Fruit fly (Drosophila melanogaster) whole organism, prepupa: ENCODE results near the gene CG42819.

Experiments
- CG10631 ChIP-seq: fragments of 200-800 bp; sonication (Bioruptor generic); optimal IDR thresholded peaks from 2 replicates; lab custom pipeline; 2016; ENCODE audit warnings: missing biosample characterization, missing genetic modification characterization
- CG10669 ChIP-seq: fragments of 200-800 bp; sonication (Bioruptor generic); optimal IDR thresholded peaks from 3 replicates; lab custom pipeline; 2018; ENCODE audit warnings: missing biosample characterization, mild to moderate bottlenecking, missing genetic modification characterization, moderate library complexity
- CG11294 ChIP-seq: fragments of 200-800 bp; sonication (Bioruptor generic); IDR thresholded peaks from 2 replicates; pipeline ENCODE4 v1.3.6; 2022; ENCODE audit warnings: missing biosample characterization, missing genetic modification characterization
- CG11762 ChIP-seq: fragments of 200-800 bp; sonication (Bioruptor generic); optimal IDR thresholded peaks from 3 replicates; lab custom pipeline; 2016; ENCODE audit warnings: missing biosample characterization, missing genetic modification characterization; ENCODE audit not compliant: insufficient read depth
- CG11902 ChIP-seq: fragments of 200-800 bp; sonication (Bioruptor generic); optimal IDR thresholded peaks from 3 replicates; lab custom pipeline; 2016; ENCODE audit warnings: missing biosample characterization, missing genetic modification characterization
- CG1621 ChIP-seq: fragments of 200-800 bp; sonication (Bioruptor generic); optimal IDR thresholded peaks from 3 replicates; lab custom pipeline; 2018; ENCODE audit warnings: missing biosample characterization, mild to moderate bottlenecking, missing genetic modification characterization
- CG16779 ChIP-seq: fragments of 200-800 bp; sonication (Bioruptor generic); optimal IDR thresholded peaks from 3 replicates; lab custom pipeline; 2017; ENCODE audit warnings: missing biosample characterization, mild to moderate bottlenecking, missing genetic modification characterization
- CG3032 ChIP-seq: fragments of 200-800 bp; optimal IDR thresholded peaks from 2 replicates; lab custom pipeline; 2019; ENCODE audit warnings: missing biosample characterization, mild to moderate bottlenecking, missing genetic modification characterization, moderate library complexity
- CG31627 ChIP-seq: fragments of 200-800 bp; sonication (Bioruptor generic); optimal IDR thresholded peaks from 3 replicates; lab custom pipeline; 2016; ENCODE audit warnings: missing biosample characterization, missing genetic modification characterization
- CG32006 ChIP-seq: fragments of 200-800 bp; sonication (Bioruptor generic); optimal IDR thresholded peaks from 3 replicates; lab custom pipeline; 2017; ENCODE audit warnings: missing biosample characterization, mild to moderate bottlenecking, missing genetic modification characterization
- CG34406 ChIP-seq: fragments of 200-800 bp; sonication (Bioruptor generic); optimal IDR thresholded peaks from 3 replicates; lab custom pipeline; 2016; ENCODE audit warnings: missing biosample characterization, missing genetic modification characterization
- CG4318 ChIP-seq: fragments of 200-800 bp; sonication (Bioruptor generic); optimal IDR thresholded peaks from 3 replicates; lab custom pipeline; 2017; ENCODE audit warnings: missing biosample characterization, mild to moderate bottlenecking, missing genetic modification characterization
- CG6276 ChIP-seq: fragments of 200-800 bp; sonication (Bioruptor generic); optimal IDR thresholded peaks from 2 replicates; lab custom pipeline; 2017; ENCODE audit warnings: missing biosample characterization, mild to moderate bottlenecking, missing genetic modification characterization
- CG6792 ChIP-seq: fragments of 200-800 bp; sonication (Bioruptor generic); optimal IDR thresholded peaks from 3 replicates; lab custom pipeline; 2016; ENCODE audit warnings: missing biosample characterization, missing genetic modification characterization
- CG6808 ChIP-seq: fragments of 200-800 bp; sonication (Bioruptor generic); optimal IDR thresholded peaks from 3 replicates; lab custom pipeline; 2017; ENCODE audit warnings: missing biosample characterization, missing genetic modification characterization, mild to moderate bottlenecking, moderate library complexity, missing genetic modification reagents
- CG6854 ChIP-seq: fragments of 200-800 bp; sonication (Bioruptor generic); optimal IDR thresholded peaks from 2 replicates; lab custom pipeline; 2017; ENCODE audit warnings: missing biosample characterization, mild to moderate bottlenecking, missing genetic modification characterization
- CG7368 ChIP-seq: fragments of 200-800 bp; sonication (Bioruptor generic); optimal IDR thresholded peaks from 3 replicates; lab custom pipeline; 2016; ENCODE audit warnings: missing biosample characterization, missing genetic modification characterization
- CG8119 ChIP-seq: fragments of 200-800 bp; sonication (Bioruptor generic); IDR thresholded peaks from 3 replicates; pipeline ENCODE4 v1.3.6; 2022; ENCODE audit warnings: missing biosample characterization, missing genetic modification characterization
- CG8319 ChIP-seq: fragments of 200-800 bp; sonication (Bioruptor generic); optimal IDR thresholded peaks from 3 replicates; lab custom pipeline; 2016; ENCODE audit warnings: missing biosample characterization, missing genetic modification characterization
- CG8632 ChIP-seq: fragments of 200-800 bp; sonication (Bioruptor generic); optimal IDR thresholded peaks from 3 replicates; lab custom pipeline; 2016; ENCODE audit warnings: missing biosample characterization, missing genetic modification characterization
- Eip78C ChIP-seq: fragments of 200-800 bp; sonication (Bioruptor generic); peaks from one replicate; lab custom pipeline; 2016; ENCODE audit warnings: missing biosample characterization, missing genetic modification characterization
- Eip93F ChIP-seq: fragments of 200-800 bp; sonication (Bioruptor generic); optimal IDR thresholded peaks from 2 replicates; lab custom pipeline; 2016; ENCODE audit warnings: missing biosample characterization, mild to moderate bottlenecking, missing genetic modification characterization
- Ets96B ChIP-seq: fragments of 200-800 bp; optimal IDR thresholded peaks from 2 replicates; lab custom pipeline; 2019; ENCODE audit warnings: missing biosample characterization, mild to moderate bottlenecking, missing genetic modification characterization, moderate library complexity
- Hr39 ChIP-seq: fragments of 200-800 bp; sonication (Bioruptor generic); optimal IDR thresholded peaks from 2 replicates; lab custom pipeline; 2016; ENCODE audit warnings: missing biosample characterization, missing genetic modification characterization
- Lpt ChIP-seq: fragments of 200-800 bp; sonication (Bioruptor generic); optimal IDR thresholded peaks from 3 replicates; lab custom pipeline; 2016; ENCODE audit warnings: missing biosample characterization, missing genetic modification characterization
- OdsH ChIP-seq: fragments of 200-800 bp; sonication (Bioruptor generic); optimal IDR thresholded peaks from 3 replicates; lab custom pipeline; 2016; ENCODE audit warnings: missing biosample characterization, missing genetic modification characterization
- Smox ChIP-seq: fragments of 200-800 bp; sonication (Bioruptor generic); optimal IDR thresholded peaks from 3 replicates; lab custom pipeline; 2016; ENCODE audit warnings: missing biosample characterization, missing genetic modification characterization
- Sox102F ChIP-seq: fragments of 200-800 bp; sonication (Bioruptor generic); optimal IDR thresholded peaks from 2 replicates; lab custom pipeline; 2016; ENCODE audit warnings: missing biosample characterization, mild to moderate bottlenecking, missing genetic modification characterization
- Sox14 ChIP-seq: fragments of 200-800 bp; sonication (Bioruptor generic); optimal IDR thresholded peaks from 3 replicates; lab custom pipeline; 2016; ENCODE audit warnings: missing biosample characterization, missing genetic modification characterization
- Sox15 ChIP-seq: fragments of 200-800 bp; sonication (Bioruptor generic); optimal IDR thresholded peaks from 3 replicates; lab custom pipeline; 2016; ENCODE audit warnings: missing biosample characterization, missing genetic modification characterization
- achi ChIP-seq: fragments of 200-800 bp; sonication (Bioruptor generic); optimal IDR thresholded peaks from 3 replicates; lab custom pipeline; 2016; ENCODE audit warnings: missing biosample characterization, missing genetic modification characterization
- acj6 ChIP-seq: fragments of 200-800 bp; sonication (Bioruptor generic); optimal IDR thresholded peaks from 3 replicates; lab custom pipeline; 2016; ENCODE audit warnings: missing biosample characterization, missing genetic modification characterization
- cyc ChIP-seq: fragments of 200-800 bp; sonication (Bioruptor generic); optimal IDR thresholded peaks from 3 replicates; lab custom pipeline; 2016; ENCODE audit warnings: missing biosample characterization, missing genetic modification characterization
- dac ChIP-seq: fragments of 200-800 bp; sonication (Bioruptor generic); optimal IDR thresholded peaks from 2 replicates; lab custom pipeline; 2017; ENCODE audit warnings: missing biosample characterization, mild to moderate bottlenecking, missing genetic modification characterization
- eg ChIP-seq: fragments of 200-800 bp; sonication (Bioruptor generic); IDR thresholded peaks from 3 replicates; pipeline ENCODE4 v1.3.6; 2022; ENCODE audit warnings: missing biosample characterization, missing genetic modification characterization
- esn ChIP-seq: fragments of 200-800 bp; sonication (Bioruptor generic); optimal IDR thresholded peaks from 2 replicates; lab custom pipeline; 2016; ENCODE audit warnings: missing biosample characterization, mild to moderate bottlenecking, missing genetic modification characterization, moderate library complexity
- fd59A ChIP-seq: fragments of 200-800 bp; sonication (Bioruptor generic); optimal IDR thresholded peaks from 2 replicates; lab custom pipeline; 2017; ENCODE audit warnings: missing biosample characterization, mild to moderate bottlenecking, missing genetic modification characterization, missing genetic modification reagents
- fd85E ChIP-seq: fragments of 200-800 bp; sonication (Bioruptor generic); optimal IDR thresholded peaks from 3 replicates; lab custom pipeline; 2016; ENCODE audit warnings: missing biosample characterization, missing genetic modification characterization
- fkh ChIP-seq: fragments of 200-800 bp; sonication (Bioruptor generic); optimal IDR thresholded peaks from 3 replicates; lab custom pipeline; 2017; ENCODE audit warnings: missing biosample characterization, mild to moderate bottlenecking, missing genetic modification characterization, moderate library complexity
- lz ChIP-seq: fragments of 200-800 bp; sonication (Bioruptor generic); optimal IDR thresholded peaks from 3 replicates; lab custom pipeline; 2016; ENCODE audit warnings: missing biosample characterization, missing genetic modification characterization
- net ChIP-seq: fragments of 200-800 bp; sonication (Bioruptor generic); optimal IDR thresholded peaks from 3 replicates; lab custom pipeline; 2016; ENCODE audit warnings: missing biosample characterization, missing genetic modification characterization
- pdm3 ChIP-seq: fragments of 200-800 bp; sonication (Bioruptor generic); optimal IDR thresholded peaks from 3 replicates; lab custom pipeline; 2016; ENCODE audit warnings: missing biosample characterization, missing genetic modification characterization
- spab ChIP-seq: fragments of 200-800 bp; sonication (Bioruptor generic); optimal IDR thresholded peaks from 2 replicates; lab custom pipeline; 2017; ENCODE audit warnings: missing biosample characterization, mild to moderate bottlenecking, missing genetic modification characterization, missing genetic modification reagents
- vri ChIP-seq: fragments of 200-800 bp; sonication (Bioruptor generic); optimal IDR thresholded peaks from 3 replicates; lab custom pipeline; 2016; ENCODE audit warnings: missing biosample characterization, mild to moderate bottlenecking, missing genetic modification characterization

Gene CG42819

dm6 chr2L:8362273-8362954 is 26.7 kb downstream of the CG42819 start, which contains the start of gene CG7627 (continued):
- TF ChIP-seq Ets96B (tag; lab: Kevin White, UChicago) (no peak), CG1621 (tag; lab: Kevin White, UChicago) (peak; percentile 8), CG16779 (tag; lab: Kevin White, UChicago) (peak; percentile 7), eg (GFP tag; lab: Robert Waterston, UW) (peak; percentile 78), fd85E (GFP tag; lab: Kevin White, UChicago) (no peak), CG6854 (no peak), fd59A (GFP tag; lab: Kevin White, UChicago) (peak; percentile 46), Eip93F (GFP tag; lab: Kevin White, UChicago) (no peak), Sox15 (GFP tag; lab: Kevin White, UChicago) (peak; percentile 52), esn (GFP tag; lab: Kevin White, UChicago) (peak; percentile 84), Smox (GFP tag; lab: Kevin White, UChicago) (peak; percentile 68), pdm3 (GFP tag; lab: Kevin White, UChicago) (peak; percentile 74), Sox14 (peak; percentile 72), CG3032 (peak; percentile 51), CG34406 (GFP tag; lab: Kevin White, UChicago) (peak; percentile 51), net (GFP tag; lab: Kevin White, UChicago) (peak; percentile 73), CG4318 (GFP tag; lab: Kevin White, UChicago) (no peak), OdsH (GFP tag; lab: Kevin White, UChicago) (peak; percentile 65), vri (GFP tag; lab: Kevin White, UChicago) (peak; percentile 77), Lpt (GFP tag; lab: Kevin White, UChicago) (peak; percentile 16), lz (peak; percentile 80), cyc (peak; percentile 75)

- TF ChIP-seq CG32006 (GFP tag; lab: Kevin White, UChicago) (peak; percentile 73), CG16779 (tag; lab: Kevin White, UChicago) (no peak), CG6792 (GFP tag; lab: Kevin White, UChicago) (peak; percentile 62), vri (GFP tag; lab: Kevin White, UChicago) (no peak), CG6808 (GFP tag; lab: Kevin White, UChicago) (peak; percentile 54), CG10631 (GFP tag; lab: Kevin White, UChicago) (peak; percentile 42), CG6854 (peak; percentile 5), CG7368 (no peak), Smox (GFP tag; lab: Kevin White, UChicago) (peak; percentile 61), CG10669 (peak; percentile 32), achi (peak; percentile 60), CG4318 (GFP tag; lab: Kevin White, UChicago) (peak; percentile 5), CG8319 (GFP tag; lab: Kevin White, UChicago) (peak; percentile 27), CG11294 (GFP tag; lab: Robert Waterston, UW) (peak; percentile 27; the same call in 1 of the 2 replicates), Ets96B (tag; lab: Kevin White, UChicago) (peak; percentile 17), net (GFP tag; lab: Kevin White, UChicago) (peak; percentile 47), CG1621 (tag; lab: Kevin White, UChicago) (no peak), acj6 (GFP tag; lab: Kevin White, UChicago) (peak; percentile 67), pdm3 (GFP tag; lab: Kevin White, UChicago) (no peak), esn (GFP tag; lab: Kevin White, UChicago) (peak; percentile 75), CG6276 (GFP tag; lab: Kevin White, UChicago) (peak; percentile 52), Sox15 (GFP tag; lab: Kevin White, UChicago) (peak; percentile 40), eg (GFP tag; lab: Robert Waterston, UW) (peak; percentile 43; the same call in 2 of the 3 replicates), Eip93F (GFP tag; lab: Kevin White, UChicago) (no peak), fkh (GFP tag; lab: Kevin White, UChicago) (peak; percentile 75), Lpt (GFP tag; lab: Kevin White, UChicago) (no peak), Eip78C (GFP tag; lab: Kevin White, UChicago) (peak; percentile 91), spab (GFP tag; lab: Kevin White, UChicago) (peak; percentile 46), CG3032 (peak; percentile 56), dac (GFP tag; lab: Kevin White, UChicago) (no peak), CG11902 (GFP tag; lab: Kevin White, UChicago) (peak; percentile 20), Sox102F (GFP tag; lab: Kevin White, UChicago) (peak; percentile 66), fd59A (GFP tag; lab: Kevin White, UChicago) (peak; percentile 57), CG11762 (no peak), CG34406 (GFP tag; lab: Kevin White, UChicago) (peak; percentile 46), CG8632 (GFP tag; lab: Kevin White, UChicago) (peak; percentile 47), Hr39 (peak; percentile 68), CG8119 (GFP tag; lab: Robert Waterston, UW) (no peak; the same call in 1 of the 3 replicates), CG31627 (GFP tag; lab: Kevin White, UChicago) (peak; percentile 69)
Observed at dm6 chr2L:8361204-8361952, 27.8 kb downstream of the CG42819 start.
